Worm (Caenorhabditis elegans): ENCODE measurements around the gene chat-1.
A peak's percentile ranks its signal among the peaks of the same experiment; 100 is the strongest.

chat-1 gene

ce11 chrIV:4402413-4402812 is 44.7 kb upstream of the chat-1 start:
- TF ChIP-seq sptf-2 (GFP tag; optimal IDR thresholded peaks at IDR 0.05) (no peak), ztf-26 (tag; optimal IDR thresholded peaks at IDR 0.05) (peak; percentile 17), C06A6.2 (GFP tag; conservative IDR thresholded peaks at IDR 0.05) (no peak), lin-40 (tag; optimal IDR thresholded peaks at IDR 0.05) (peak; percentile 21), somi-1 (GFP tag; optimal IDR thresholded peaks at IDR 0.05) (peak; percentile 1), efl-1 (GFP tag; optimal IDR thresholded peaks at IDR 0.05) (no peak)

DNA sequence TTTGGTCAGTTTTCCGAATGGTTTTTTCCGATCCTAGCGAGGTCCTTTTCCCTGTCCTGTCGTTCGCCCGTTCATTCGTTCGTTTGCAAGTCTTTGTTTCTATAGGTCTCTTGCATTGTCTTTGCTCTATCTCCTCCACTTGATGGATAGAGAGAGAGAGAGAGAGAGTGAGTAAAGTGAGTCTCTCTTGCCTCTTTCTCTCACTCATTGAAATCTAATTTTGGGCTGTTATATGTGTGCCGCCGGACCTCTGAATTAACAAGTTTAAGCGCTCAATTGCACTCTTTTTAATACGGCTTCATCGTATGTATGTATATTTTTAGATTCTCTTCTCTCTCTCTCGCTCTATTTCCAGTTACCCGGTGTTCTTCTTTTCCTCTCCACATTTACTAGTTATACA is 43.3 kb upstream of the chat-1 start:
- 0 out of 2 replicates have a peak, but pooled peaks have one; percentile 24 for TF ChIP-seq mcd-1 (GFP tag; IDR thresholded peaks at IDR 0.05)
- 0 out of 2 replicates have a peak, but pooled peaks have one; percentile 10 for TF ChIP-seq zfh-2 (GFP tag; conservative IDR thresholded peaks at IDR 0.05)
- TF ChIP-seq F52B5.7 (tag; optimal IDR thresholded peaks at IDR 0.05) = no peak

DNA sequence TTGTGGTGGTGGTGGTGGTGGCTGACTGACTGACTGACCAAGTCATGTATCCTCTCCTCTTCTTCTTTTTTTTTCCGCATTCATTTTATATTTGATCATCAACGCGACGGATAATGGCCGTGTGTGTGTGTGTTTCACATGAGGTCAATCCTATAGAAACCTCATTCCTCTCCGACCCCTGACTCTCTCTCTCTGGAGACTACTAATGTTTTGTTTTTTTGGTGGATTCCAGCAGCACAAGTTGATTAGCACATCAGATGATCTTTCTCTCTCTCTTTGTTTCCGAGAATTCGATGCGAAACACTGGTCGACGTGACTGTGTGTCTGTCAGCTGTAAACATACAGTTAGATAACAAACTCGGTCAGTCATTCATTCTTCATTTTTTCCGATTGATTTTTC is 42.0 kb upstream of the chat-1 start, which contains the start of gene Y24D9A.7:
Gene Y24D9A.7 (minus strand): TSS at position 46 of the 400 bp plus-strand sequence.
- TF ChIP-seq mcd-1 (GFP tag; IDR thresholded peaks at IDR 0.05) (no peak), nhr-80 (tag; optimal IDR thresholded peaks at IDR 0.05) (peak; percentile 49), zim-3 (tag; optimal IDR thresholded peaks at IDR 0.05) (peak; percentile 6), lin-54 (GFP tag; optimal IDR thresholded peaks at IDR 0.05) (peak; percentile 2), lin-26 (GFP tag; IDR thresholded peaks at IDR 0.05) (no peak; the same call in 1 of the 2 replicates)

DNA sequence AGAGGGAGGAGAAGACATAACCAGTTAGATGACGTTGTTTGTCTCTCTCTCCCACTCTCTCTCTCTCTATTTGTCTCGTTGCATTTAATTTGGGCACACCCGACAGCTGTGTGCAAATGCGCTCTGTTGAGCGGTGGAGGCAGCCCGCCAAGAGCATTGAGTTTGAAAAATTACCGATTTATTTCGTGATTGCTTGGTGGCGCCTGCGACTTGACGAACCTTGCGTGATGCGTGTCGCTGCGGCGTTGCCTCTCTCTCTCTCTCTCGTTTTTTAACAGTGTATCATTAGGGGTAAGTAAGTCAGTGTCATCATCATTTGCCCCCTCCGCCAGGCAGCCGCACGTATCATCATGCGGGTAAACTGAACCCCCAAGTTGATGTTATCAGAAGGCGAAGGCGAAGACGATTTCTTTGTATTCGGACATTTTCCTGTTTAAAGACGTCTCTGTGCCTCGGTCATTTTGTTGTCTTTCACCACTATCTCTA is 41.0 kb upstream of the chat-1 start:
- TF ChIP-seq C17E4.6 (GFP tag; IDR thresholded peaks at IDR 0.05) (no peak), aptf-3 (GFP tag; IDR thresholded peaks at IDR 0.05) (no peak), let-607 (tag; optimal IDR thresholded peaks at IDR 0.05) (peak in 1 of 2 experiments; percentile 20), lin-40 (tag; optimal IDR thresholded peaks at IDR 0.05) (peak; percentile 53), B0035.1 (tag; optimal IDR thresholded peaks at IDR 0.05) (no peak), nhr-80 (tag; optimal IDR thresholded peaks at IDR 0.05) (peak; percentile 91), nhr-27 (tag; optimal IDR thresholded peaks at IDR 0.05) (no peak), dpl-1 (GFP tag; optimal IDR thresholded peaks at IDR 0.05) (no peak), lin-35 (GFP tag; optimal IDR thresholded peaks at IDR 0.05) (peak in 1 of 3 experiments; percentile 37), dpff-1 (tag; optimal IDR thresholded peaks at IDR 0.05) (no peak), lin-54 (GFP tag; optimal IDR thresholded peaks at IDR 0.05) (peak; percentile 29), tlf-1 (GFP tag; optimal IDR thresholded peaks at IDR 0.05) (no peak), D2030.7 (GFP tag; IDR thresholded peaks at IDR 0.05) (no peak), unc-62 (GFP tag; optimal IDR thresholded peaks at IDR 0.05) (no peak), F57A8.1 (GFP tag; optimal IDR thresholded peaks at IDR 0.05) (no peak), rpc-1 (optimal IDR thresholded peaks at IDR 0.05) (no peak), rpc-1 (tag; optimal IDR thresholded peaks at IDR 0.05) (no peak), Y67H2A.10 (GFP tag; conservative IDR thresholded peaks at IDR 0.05) (no peak), somi-1 (GFP tag; optimal IDR thresholded peaks at IDR 0.05) (no peak), nhr-120 (GFP tag; IDR thresholded peaks at IDR 0.05) (no peak), nfya-2 (GFP tag; IDR thresholded peaks at IDR 0.05) (no peak), atf-7 (tag; optimal IDR thresholded peaks at IDR 0.05) (peak; percentile 53), lag-1 (GFP tag; IDR thresholded peaks at IDR 0.05) (no peak), F52B5.7 (tag; optimal IDR thresholded peaks at IDR 0.05) (no peak), Y53F4B.3 (GFP tag; IDR thresholded peaks at IDR 0.05) (no peak), mel-28 (tag; optimal IDR thresholded peaks at IDR 0.05; ENCODE audit: borderline replicate concordance) (no peak), tbp1 (GFP tag; optimal IDR thresholded peaks at IDR 0.05) (no peak), egl-18 (GFP tag; IDR thresholded peaks at IDR 0.05) (no peak), hlh-12 (tag; optimal IDR thresholded peaks at IDR 0.05) (no peak), sea-2 (GFP tag; IDR thresholded peaks at IDR 0.05) (no peak), C06A6.2 (GFP tag; conservative IDR thresholded peaks at IDR 0.05) (no peak), chd-7 (tag; optimal IDR thresholded peaks at IDR 0.05) (peak; percentile 36), ama-1 (optimal IDR thresholded peaks at IDR 0.05) (no peak), ama-1 (GFP tag; optimal IDR thresholded peaks at IDR 0.05) (no peak), B0336.3 (GFP tag; IDR thresholded peaks at IDR 0.05) (peak; percentile 32; the same call in 1 of the 2 replicates), F37B4.10 (GFP tag; IDR thresholded peaks at IDR 0.05) (no peak), ets-4 (GFP tag; optimal IDR thresholded peaks at IDR 0.05) (peak; percentile 38)

All from whole organism, young adult.